Worm (Caenorhabditis elegans) whole organism, L1 larva: Measurements from ENCODE around the gene srh-2.
A peak's percentile ranks its signal among the peaks of the same experiment; 100 is the strongest.

ENCODE experiments used
- C04F5.9 ChIP-seq: sonication (generic microtip); optimal IDR thresholded peaks from 2 replicates; lab custom pipeline; 2016; ENCODE audit warnings: missing genetic modification characterization, missing compliant biosample characterization
- C16A3.4 ChIP-seq: fragments of 150-350 bp; optimal IDR thresholded peaks from 2 replicates; lab custom pipeline; 2014; ENCODE audit warnings: missing biosample characterization, missing genetic modification characterization
- Y116A8C.19 ChIP-seq: sonication (generic microtip); optimal IDR thresholded peaks from 2 replicates; lab custom pipeline; 2016; ENCODE audit warnings: missing compliant biosample characterization, missing genetic modification characterization, borderline replicate concordance
- aha-1 ChIP-seq: fragments of 150-350 bp; optimal IDR thresholded peaks from 2 replicates; lab custom pipeline; 2014; ENCODE audit warnings: missing biosample characterization, missing genetic modification characterization
- ama-1 ChIP-seq: fragments of 150-350 bp; optimal IDR thresholded peaks from 2 replicates; lab custom pipeline; 2014
- ceh-63 ChIP-seq: fragments of 200-800 bp; sonication (Bioruptor generic); optimal IDR thresholded peaks from 2 replicates; lab custom pipeline; 2018; ENCODE audit warnings: mild to moderate bottlenecking, missing genetic modification characterization, missing compliant biosample characterization
- ceh-8 ChIP-seq: fragments of 200-800 bp; sonication (Bioruptor generic); optimal IDR thresholded peaks from 2 replicates; lab custom pipeline; 2018; ENCODE audit warnings: mild to moderate bottlenecking, missing genetic modification characterization, moderate library complexity, missing compliant biosample characterization
- ceh-88 ChIP-seq: fragments of 200-800 bp; sonication (Bioruptor generic); IDR thresholded peaks from 2 replicates; pipeline ENCODE4 v1.3.6; 2022; ENCODE audit warnings: missing genetic modification characterization, missing compliant biosample characterization
- dpl-1 ChIP-seq, 3 experiments: fragments of 150-350 bp in 2 of 3; sonication (generic microtip) in 1 of 3; optimal IDR thresholded peaks; 2 replicates each; lab custom pipeline; 2014 to 2017; ENCODE audit warnings: missing biosample characterization in 3 of 3, missing genetic modification characterization in 3 of 3, missing genetic modification reagents in 3 of 3
- efl-1 ChIP-seq, 4 experiments: fragments of 150-350 bp; optimal IDR thresholded peaks in 3 of 4; peaks in 1 of 4; 1 replicate in 1 of 4; 2 replicates in 3 of 4; lab custom pipeline; 2014; ENCODE audit warnings: missing biosample characterization in 2 of 4, missing genetic modification characterization in 2 of 4, missing genetic modification reagents in 2 of 4
- efl-3 ChIP-seq: fragments of 200-800 bp; sonication (Bioruptor generic); optimal IDR thresholded peaks from 2 replicates; lab custom pipeline; 2018; ENCODE audit warnings: mild to moderate bottlenecking, missing genetic modification characterization, missing compliant biosample characterization
- egl-13 ChIP-seq: sonication (generic microtip); optimal IDR thresholded peaks from 2 replicates; lab custom pipeline; 2016; ENCODE audit warnings: missing genotype, missing genetic modification reagents, missing genetic modification characterization, missing compliant biosample characterization
- elt-3 ChIP-seq, 6 experiments: fragments of 150-350 bp in 1 of 6; sonication (generic microtip); optimal IDR thresholded peaks; 2 replicates each; lab custom pipeline; 2017 to 2018; ENCODE audit warnings: missing biosample characterization in 6 of 6, missing genetic modification characterization in 6 of 6, inconsistent platforms in 1 of 6
- fos-1 ChIP-seq: fragments of 150-350 bp; optimal IDR thresholded peaks from 2 replicates; lab custom pipeline; 2014; ENCODE audit warnings: missing biosample characterization, missing genetic modification characterization
- hpl-2 ChIP-seq: fragments of 150-350 bp; optimal IDR thresholded peaks from 2 replicates; lab custom pipeline; 2014; ENCODE audit warnings: missing biosample characterization, missing genetic modification reagents, missing genetic modification characterization
- jun-1 ChIP-seq: fragments of 150-350 bp; optimal IDR thresholded peaks from 2 replicates; lab custom pipeline; 2014; ENCODE audit warnings: missing biosample characterization, missing genetic modification reagents, missing genetic modification characterization
- lin-13 ChIP-seq: fragments of 150-350 bp; optimal IDR thresholded peaks from 2 replicates; lab custom pipeline; 2014; ENCODE audit warnings: missing biosample characterization, missing genetic modification reagents, missing genetic modification characterization
- lin-14 ChIP-seq: fragments of 200-800 bp; sonication (Bioruptor generic); optimal IDR thresholded peaks from 2 replicates; lab custom pipeline; 2018; ENCODE audit warnings: mild to moderate bottlenecking, missing genetic modification characterization, moderate library complexity, missing compliant biosample characterization
- lin-35 ChIP-seq, 2 experiments: fragments of 150-350 bp; optimal IDR thresholded peaks; 2 replicates each; lab custom pipeline; 2014; ENCODE audit warnings: missing biosample characterization in 2 of 2, missing genetic modification characterization in 2 of 2, missing genetic modification reagents in 2 of 2
- lin-39 ChIP-seq: fragments of 150-350 bp; optimal IDR thresholded peaks from 2 replicates; lab custom pipeline; 2014; ENCODE audit warnings: missing biosample characterization, missing genetic modification reagents, missing genetic modification characterization
- lsy-2 ChIP-seq, 2 experiments: fragments of 150-350 bp; optimal IDR thresholded peaks; 2 replicates each; lab custom pipeline; 2014; ENCODE audit warnings: missing biosample characterization in 2 of 2, missing genetic modification characterization in 2 of 2
- mab-9 ChIP-seq: fragments of 200-800 bp; sonication (Bioruptor generic); IDR thresholded peaks from 2 replicates; pipeline ENCODE4 v1.3.6; 2022; ENCODE audit warnings: missing genetic modification reagents, missing genetic modification characterization, missing compliant biosample characterization
- mdl-1 ChIP-seq, 2 experiments: fragments of 150-350 bp; optimal IDR thresholded peaks; 2 replicates each; lab custom pipeline; 2014 to 2017; ENCODE audit warnings: missing biosample characterization in 2 of 2, missing genetic modification characterization in 2 of 2, inconsistent platforms in 1 of 2
- mep-1 ChIP-seq: fragments of 150-350 bp; optimal IDR thresholded peaks from 2 replicates; lab custom pipeline; 2014; ENCODE audit warnings: missing biosample characterization, missing genetic modification characterization
- nhr-12 ChIP-seq: sonication (generic microtip); optimal IDR thresholded peaks from 2 replicates; lab custom pipeline; 2017; ENCODE audit warnings: missing biosample characterization, missing genetic modification characterization
- nhr-19 ChIP-seq: fragments of 200-800 bp; sonication (Bioruptor generic); conservative IDR thresholded peaks from 2 replicates; pipeline ENCODE4 v1.3.6; 2022; ENCODE audit warnings: missing genetic modification characterization, missing compliant biosample characterization
- nhr-237 ChIP-seq: fragments of 150-350 bp; optimal IDR thresholded peaks from 2 replicates; lab custom pipeline; 2014; ENCODE audit warnings: missing biosample characterization, missing genetic modification characterization
- nhr-47 ChIP-seq: sonication (generic microtip); optimal IDR thresholded peaks from 2 replicates; lab custom pipeline; 2016; ENCODE audit warnings: mild to moderate bottlenecking, missing genetic modification characterization, moderate library complexity, missing compliant biosample characterization
- nhr-77 ChIP-seq: fragments of 150-350 bp; optimal IDR thresholded peaks from 2 replicates; lab custom pipeline; 2014; ENCODE audit warnings: missing biosample characterization, missing genetic modification characterization
- nhr-84 ChIP-seq: sonication (generic microtip); optimal IDR thresholded peaks from 2 replicates; lab custom pipeline; 2017; ENCODE audit warnings: missing biosample characterization, missing genetic modification characterization
- nhr-85 ChIP-seq: sonication (generic microtip); peaks from one replicate; lab custom pipeline; 2016; ENCODE audit warnings: missing genetic modification characterization, inconsistent platforms, missing compliant biosample characterization
- nhr-90 ChIP-seq: sonication (generic microtip); optimal IDR thresholded peaks from 2 replicates; lab custom pipeline; 2016; ENCODE audit warnings: mild to moderate bottlenecking, missing genetic modification characterization, missing compliant biosample characterization; ENCODE audit not compliant: poor library complexity
- pag-3 ChIP-seq: sonication (generic microtip); optimal IDR thresholded peaks from 2 replicates; lab custom pipeline; 2017; ENCODE audit warnings: missing genetic modification characterization, mild to moderate bottlenecking, missing compliant biosample characterization, antibody characterized with exemption, borderline replicate concordance; ENCODE audit not compliant: insufficient read depth
- pax-3 ChIP-seq: fragments of 200-800 bp; sonication (Bioruptor generic); optimal IDR thresholded peaks from 2 replicates; lab custom pipeline; 2018; ENCODE audit warnings: mild to moderate bottlenecking, missing genetic modification characterization, moderate library complexity, missing compliant biosample characterization
- rnt-1 ChIP-seq: sonication (generic microtip); optimal IDR thresholded peaks from 2 replicates; lab custom pipeline; 2016; ENCODE audit warnings: mild to moderate bottlenecking, missing genetic modification characterization, moderate library complexity, missing compliant biosample characterization
- snpc-4 ChIP-seq: fragments of 150-350 bp; optimal IDR thresholded peaks from 2 replicates; lab custom pipeline; 2014; ENCODE audit warnings: missing biosample characterization, missing genetic modification characterization
- snu-23 ChIP-seq: sonication (generic microtip); optimal IDR thresholded peaks from 2 replicates; lab custom pipeline; 2016; ENCODE audit warnings: missing genetic modification characterization, missing compliant biosample characterization
- sox-4 ChIP-seq: sonication (generic microtip); optimal IDR thresholded peaks from 2 replicates; lab custom pipeline; 2016; ENCODE audit warnings: missing genetic modification characterization, missing compliant biosample characterization
- sptf-1 ChIP-seq: fragments of 150-350 bp; optimal IDR thresholded peaks from 2 replicates; lab custom pipeline; 2014; ENCODE audit warnings: missing biosample characterization, missing genetic modification characterization
- sup-37 ChIP-seq: fragments of 200-800 bp; sonication (Bioruptor generic); optimal IDR thresholded peaks from 2 replicates; lab custom pipeline; 2018; ENCODE audit warnings: mild to moderate bottlenecking, missing genetic modification characterization, missing compliant biosample characterization
- tbx-2 ChIP-seq: sonication (generic microtip); optimal IDR thresholded peaks from 2 replicates; lab custom pipeline; 2016; ENCODE audit warnings: missing genetic modification characterization, missing compliant biosample characterization
- tlp-1 ChIP-seq: fragments of 150-350 bp; optimal IDR thresholded peaks from 2 replicates; lab custom pipeline; 2014; ENCODE audit warnings: missing biosample characterization, missing genetic modification characterization
- unc-130 ChIP-seq: fragments of 150-350 bp; optimal IDR thresholded peaks from 2 replicates; lab custom pipeline; 2017; ENCODE audit warnings: missing biosample characterization, missing genetic modification characterization, inconsistent platforms
- unc-30 ChIP-seq: sonication (generic microtip); optimal IDR thresholded peaks from 2 replicates; lab custom pipeline; 2017; ENCODE audit warnings: missing biosample characterization, missing genetic modification characterization
- unc-62 ChIP-seq: fragments of 150-350 bp; optimal IDR thresholded peaks from 2 replicates; lab custom pipeline; 2014; ENCODE audit warnings: missing biosample characterization, missing genetic modification reagents, missing genetic modification characterization
- unc-86 ChIP-seq: sonication (generic microtip); optimal IDR thresholded peaks from 2 replicates; lab custom pipeline; 2016; ENCODE audit warnings: missing genetic modification characterization, missing compliant biosample characterization
- unc-98 ChIP-seq: fragments of 200-800 bp; sonication (Bioruptor generic); IDR thresholded peaks from 2 replicates; pipeline ENCODE4 v1.3.6; 2022; ENCODE audit warnings: missing genetic modification characterization, missing compliant biosample characterization
- vab-15 ChIP-seq: sonication (generic microtip); optimal IDR thresholded peaks from 2 replicates; lab custom pipeline; 2017; ENCODE audit warnings: missing genotype, mild to moderate bottlenecking, missing genetic modification characterization, missing compliant biosample characterization
- xbp-1 ChIP-seq: sonication (generic microtip); optimal IDR thresholded peaks from 2 replicates; lab custom pipeline; 2016; ENCODE audit warnings: missing genetic modification characterization, missing compliant biosample characterization
- zip-4 ChIP-seq: fragments of 200-800 bp; sonication (Bioruptor generic); optimal IDR thresholded peaks from 2 replicates; lab custom pipeline; 2018; ENCODE audit warnings: mild to moderate bottlenecking, missing genetic modification characterization, moderate library complexity, missing compliant biosample characterization
- ztf-11 ChIP-seq, 2 experiments: sonication (generic microtip); optimal IDR thresholded peaks; 2 replicates each; lab custom pipeline; 2016 to 2017; ENCODE audit warnings: missing genetic modification characterization in 2 of 2, missing biosample characterization in 1 of 2, missing compliant biosample characterization in 1 of 2
- ztf-4 ChIP-seq: fragments of 150-350 bp; optimal IDR thresholded peaks from 2 replicates; lab custom pipeline; 2014; ENCODE audit warnings: missing biosample characterization, missing genetic modification characterization

srh-2 gene

ce11 chrV:773256-773655 lies 45.2 kb downstream of the srh-2 start, which contains the start of gene sti-1:
Gene sti-1, plus strand, starts transcription at chrV:773518.
- TF ChIP-seq mdl-1 (tag; optimal IDR thresholded peaks at IDR 0.05; lab: Kevin White, UChicago): peak in 1 of 2 experiments; percentile 75
- TF ChIP-seq ztf-4 (tag; lab: Kevin White, UChicago): no peak
- TF ChIP-seq zip-4: peak; percentile 56
- no peak for TF ChIP-seq ceh-63 (GFP tag; lab: Kevin White, UChicago)
- peak; percentile 24 for TF ChIP-seq vab-15
- TF ChIP-seq ceh-8 (GFP tag; lab: Kevin White, UChicago): peak; percentile 68
- peak; percentile 53; the same call in 1 of the 2 replicates for TF ChIP-seq ceh-88
- TF ChIP-seq sox-4 (tag; lab: Kevin White, UChicago): peak; percentile 71
- TF ChIP-seq Y116A8C.19 (tag; lab: Kevin White, UChicago): no peak
- TF ChIP-seq unc-98 (GFP tag; lab: Robert Waterston, UW): peak; percentile 35; the same call in 1 of the 2 replicates
- peak; percentile 91 for TF ChIP-seq xbp-1
- no peak for TF ChIP-seq hpl-2
- TF ChIP-seq nhr-90 (tag; lab: Kevin White, UChicago): peak; percentile 89
- peak; percentile 91 for TF ChIP-seq tbx-2
- peak; percentile 83 for TF ChIP-seq C16A3.4 (tag; lab: Kevin White, UChicago)
- peak; percentile 77 for TF ChIP-seq pax-3 (tag; lab: Kevin White, UChicago)
- TF ChIP-seq unc-62 (GFP tag; lab: Kevin White, UChicago): no peak
- TF ChIP-seq nhr-47 (tag; lab: Kevin White, UChicago): peak; percentile 93
- peak; percentile 86 for TF ChIP-seq jun-1 (tag; lab: Kevin White, UChicago)
- peak; percentile 92 for TF ChIP-seq nhr-19
- TF ChIP-seq unc-130: peak; percentile 89
- peak in 1 of 2 experiments; percentile 70 for TF ChIP-seq ztf-11 (tag; optimal IDR thresholded peaks at IDR 0.05; lab: Kevin White, UChicago)
- peak in 2 of 6 experiments; percentile 65 to 90 for TF ChIP-seq elt-3 (tag; optimal IDR thresholded peaks at IDR 0.05; lab: Kevin White, UChicago)
- TF ChIP-seq lin-35 (GFP tag; optimal IDR thresholded peaks at IDR 0.05; lab: Kevin White, UChicago): peak; percentile 97 to 99
- no peak for TF ChIP-seq unc-30
- peak; percentile 87 for TF ChIP-seq unc-86 (tag; lab: Kevin White, UChicago)
- peak; percentile 96 to 97 (median 97) for TF ChIP-seq dpl-1 (GFP tag; optimal IDR thresholded peaks at IDR 0.05; lab: Kevin White, UChicago)
- TF ChIP-seq snpc-4 (tag; lab: Kevin White, UChicago): peak; percentile 65
- peak; percentile 91 for TF ChIP-seq rnt-1 (tag; lab: Kevin White, UChicago)
- TF ChIP-seq mep-1 (tag; lab: Kevin White, UChicago): peak; percentile 95
- TF ChIP-seq mab-9: peak; percentile 79
- TF ChIP-seq lsy-2 (tag; optimal IDR thresholded peaks at IDR 0.05; lab: Kevin White, UChicago): peak; percentile 89 to 91
- TF ChIP-seq sup-37: peak; percentile 72
- peak; percentile 83 for TF ChIP-seq nhr-237
- TF ChIP-seq efl-3: no peak
- TF ChIP-seq lin-14 (GFP tag; lab: Kevin White, UChicago): peak; percentile 98
- TF ChIP-seq ama-1: peak; percentile 56
- no peak for TF ChIP-seq nhr-84
- no peak for TF ChIP-seq nhr-12
- TF ChIP-seq efl-1 (optimal IDR thresholded peaks at IDR 0.05; lab: Kevin White, UChicago): peak; percentile 99 to 100
- TF ChIP-seq efl-1 (GFP tag; optimal IDR thresholded peaks at IDR 0.05 in 1 of 2; lab: Kevin White, UChicago): peak; percentile 99 to 100
- peak; percentile 76 for TF ChIP-seq fos-1 (tag; lab: Kevin White, UChicago)
- peak; percentile 97 for TF ChIP-seq snu-23 (GFP tag; lab: Kevin White, UChicago)
- no peak for TF ChIP-seq pag-3 (tag; lab: Kevin White, UChicago)
- TF ChIP-seq tlp-1: no peak
- TF ChIP-seq C04F5.9 (tag; lab: Kevin White, UChicago): peak; percentile 41
- TF ChIP-seq nhr-85 (tag; lab: Kevin White, UChicago): peak; percentile 93
- no peak for TF ChIP-seq sptf-1 (tag; lab: Kevin White, UChicago)
- peak; percentile 96 for TF ChIP-seq nhr-77 (tag; lab: Kevin White, UChicago)
- no peak for TF ChIP-seq aha-1
- peak; percentile 79 for TF ChIP-seq lin-13 (GFP tag; lab: Kevin White, UChicago)
- peak; percentile 89 for TF ChIP-seq egl-13 (tag; lab: Kevin White, UChicago)
- peak; percentile 84 for TF ChIP-seq lin-39 (tag; lab: Kevin White, UChicago)
